Worm (Caenorhabditis elegans): ENCODE data around the gene T25C12.3.

Gene T25C12.3

DNA sequence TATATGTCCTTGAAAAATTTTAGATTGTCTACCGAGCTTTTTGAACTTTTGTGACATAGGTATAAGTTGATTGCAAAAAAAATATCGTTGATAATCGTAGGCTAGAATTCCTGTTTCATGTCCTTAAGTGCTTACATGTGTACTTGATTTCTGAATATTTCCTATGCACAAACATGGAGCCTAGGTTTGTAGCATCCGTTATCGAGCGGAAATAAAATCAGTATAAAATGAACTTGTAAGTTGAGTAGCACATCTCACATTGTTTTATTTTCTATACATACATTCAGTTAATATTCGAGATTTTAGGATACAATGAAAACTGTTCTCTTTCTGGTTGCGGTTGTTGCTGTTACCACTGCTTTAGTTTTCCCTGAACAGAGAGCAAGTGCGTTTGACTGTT lies 12.3 kb downstream of the T25C12.3 start, which contains the start of gene spp-9:
Gene spp-9 (plus strand): TSS at position 301 of the 400 bp plus-strand sequence.
- TF ChIP-seq C04F5.9 (tag; optimal IDR thresholded peaks at IDR 0.05): no peak
- no peak for TF ChIP-seq efl-3 (GFP tag; optimal IDR thresholded peaks at IDR 0.05)
- TF ChIP-seq nhr-77 (tag; optimal IDR thresholded peaks at IDR 0.05): no peak
- TF ChIP-seq tlp-1 (tag; optimal IDR thresholded peaks at IDR 0.05): no peak
- TF ChIP-seq lin-39 (tag; optimal IDR thresholded peaks at IDR 0.05): no peak
- no peak for TF ChIP-seq mdl-1 (tag; optimal IDR thresholded peaks at IDR 0.05)
- no peak for TF ChIP-seq C16A3.4 (tag; optimal IDR thresholded peaks at IDR 0.05)
- TF ChIP-seq sox-4 (tag; optimal IDR thresholded peaks at IDR 0.05): no peak
- no peak for TF ChIP-seq xbp-1 (tag; optimal IDR thresholded peaks at IDR 0.05)
- TF ChIP-seq dsc-1 (tag; optimal IDR thresholded peaks at IDR 0.05): no peak
- no peak for TF ChIP-seq aly-2 (tag; optimal IDR thresholded peaks at IDR 0.05)
- no peak for TF ChIP-seq Y116A8C.19 (tag; optimal IDR thresholded peaks at IDR 0.05; ENCODE audit: borderline replicate concordance)

DNA sequence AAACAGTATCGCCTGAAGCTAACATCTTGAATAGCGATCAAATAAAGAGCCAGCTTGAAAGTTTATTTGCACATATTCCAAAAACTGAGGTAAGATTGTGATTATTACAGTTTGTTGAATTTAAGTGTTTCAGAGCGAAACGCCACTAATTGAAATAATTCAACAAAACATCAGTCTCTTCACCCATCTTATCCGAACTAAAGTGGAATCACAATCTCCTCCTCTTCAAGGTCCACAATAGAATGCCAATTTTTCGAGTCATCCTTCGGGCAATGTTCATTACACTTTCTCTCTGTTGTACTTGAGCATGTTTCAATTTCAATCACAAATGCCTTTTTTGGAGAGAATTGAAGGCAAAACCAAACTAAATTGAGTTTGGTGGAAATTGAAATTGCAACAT lies 15.8 kb downstream of the T25C12.3 start:
- TF ChIP-seq tbx-2 (tag; optimal IDR thresholded peaks at IDR 0.05): peak; percentile 8
- no peak for TF ChIP-seq snu-23 (GFP tag; optimal IDR thresholded peaks at IDR 0.05)
- TF ChIP-seq ztf-11 (tag; optimal IDR thresholded peaks at IDR 0.05): no peak
- TF ChIP-seq unc-130 (tag; optimal IDR thresholded peaks at IDR 0.05): no peak

DNA sequence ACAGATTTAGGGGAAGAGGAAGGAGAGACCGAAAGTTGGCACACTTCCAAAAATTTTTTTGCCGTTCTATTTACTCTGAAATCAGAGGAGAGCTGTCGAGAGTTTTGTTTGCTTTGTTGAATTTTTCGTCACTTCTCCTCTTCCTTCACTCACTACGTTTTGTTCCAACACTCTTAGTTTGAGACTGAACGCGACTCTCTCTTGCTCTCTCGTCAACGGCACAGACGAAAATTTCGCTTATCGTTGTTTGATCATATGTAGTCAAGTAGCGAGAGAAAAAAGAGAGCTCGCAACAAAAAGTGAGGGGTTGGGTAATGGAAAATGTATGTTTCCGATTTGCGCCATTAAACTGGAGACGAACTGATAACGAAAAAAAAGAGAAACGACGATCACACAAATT lies 17.2 kb downstream of the T25C12.3 start:
- no peak for TF ChIP-seq nhr-76 (tag; optimal IDR thresholded peaks at IDR 0.05)
- peak; percentile 51 for TF ChIP-seq nhr-71 (tag; optimal IDR thresholded peaks at IDR 0.05)
- TF ChIP-seq hlh-17 (GFP tag; optimal IDR thresholded peaks at IDR 0.05; ENCODE audit: borderline replicate concordance): no peak
- no peak for TF ChIP-seq lin-13 (GFP tag; optimal IDR thresholded peaks at IDR 0.05)
- TF ChIP-seq alr-1 (tag; optimal IDR thresholded peaks at IDR 0.05; ENCODE audit: borderline replicate concordance): no peak
- TF ChIP-seq fkh-8 (tag; optimal IDR thresholded peaks at IDR 0.05): no peak
- TF ChIP-seq ztf-11 (tag; optimal IDR thresholded peaks at IDR 0.05): no peak
- TF ChIP-seq fos-1 (tag; optimal IDR thresholded peaks at IDR 0.05): no peak
- TF ChIP-seq swsn-7 (tag; optimal IDR thresholded peaks at IDR 0.05): no peak
- no peak for TF ChIP-seq sup-37 (GFP tag; optimal IDR thresholded peaks at IDR 0.05)
- TF ChIP-seq C34B4.2 (tag; optimal IDR thresholded peaks at IDR 0.05): no peak
- TF ChIP-seq lsy-2 (tag; optimal IDR thresholded peaks at IDR 0.05): peak in 1 of 2 experiments; percentile 27
- no peak for TF ChIP-seq efl-1 (optimal IDR thresholded peaks at IDR 0.05)
- peak in 1 of 2 experiments; percentile 88 for TF ChIP-seq efl-1 (GFP tag; optimal IDR thresholded peaks at IDR 0.05 in 1 of 2)
- no peak for TF ChIP-seq ztf-4 (tag; optimal IDR thresholded peaks at IDR 0.05)
- TF ChIP-seq snpc-4 (tag; optimal IDR thresholded peaks at IDR 0.05): no peak
- no peak for TF ChIP-seq grh-1 (GFP tag; IDR thresholded peaks at IDR 0.05)
- TF ChIP-seq unc-130 (tag; optimal IDR thresholded peaks at IDR 0.05): no peak
- TF ChIP-seq lin-35 (GFP tag; optimal IDR thresholded peaks at IDR 0.05): peak in 1 of 2 experiments; percentile 16
- TF ChIP-seq nhr-28 (tag; optimal IDR thresholded peaks at IDR 0.05): no peak
- TF ChIP-seq mab-9 (GFP tag; IDR thresholded peaks at IDR 0.05): no peak
- TF ChIP-seq isw-1 (GFP tag; IDR thresholded peaks at IDR 0.05): no peak
- no peak for TF ChIP-seq fkh-10 (GFP tag; optimal IDR thresholded peaks at IDR 0.05)
- no peak for TF ChIP-seq vab-15 (tag; optimal IDR thresholded peaks at IDR 0.05)
- TF ChIP-seq nhr-90 (tag; optimal IDR thresholded peaks at IDR 0.05; ENCODE audit: poor library complexity): no peak
- TF ChIP-seq sox-4 (tag; optimal IDR thresholded peaks at IDR 0.05): no peak
- no peak for TF ChIP-seq zip-4 (GFP tag; optimal IDR thresholded peaks at IDR 0.05)
- no peak for TF ChIP-seq nhr-11 (tag; optimal IDR thresholded peaks at IDR 0.05)
- TF ChIP-seq nhr-77 (tag; optimal IDR thresholded peaks at IDR 0.05): peak; percentile 78
- TF ChIP-seq blmp-1 (tag; optimal IDR thresholded peaks at IDR 0.05): no peak
- TF ChIP-seq skn-1 (tag; optimal IDR thresholded peaks at IDR 0.05): no peak
- TF ChIP-seq nhr-20 (tag; optimal IDR thresholded peaks at IDR 0.05): peak; percentile 21
- no peak for TF ChIP-seq mef-2 (tag; optimal IDR thresholded peaks at IDR 0.05)
- TF ChIP-seq F16B12.6 (tag; optimal IDR thresholded peaks at IDR 0.05): no peak
- no peak for TF ChIP-seq pax-3 (tag; optimal IDR thresholded peaks at IDR 0.05)
- TF ChIP-seq mep-1 (tag; optimal IDR thresholded peaks at IDR 0.05): no peak
- no peak for TF ChIP-seq xbp-1 (tag; optimal IDR thresholded peaks at IDR 0.05)
- no peak for TF ChIP-seq zag-1 (tag; optimal IDR thresholded peaks at IDR 0.05)
- peak in 1 of 3 experiments; percentile 15 for TF ChIP-seq ceh-82 (tag; optimal IDR thresholded peaks at IDR 0.05)
- peak in 1 of 2 experiments; percentile 11 for TF ChIP-seq mdl-1 (tag; optimal IDR thresholded peaks at IDR 0.05)
- TF ChIP-seq unc-86 (tag; optimal IDR thresholded peaks at IDR 0.05): no peak
